Fruit fly (Drosophila melanogaster): ENCODE results near the gene KrT95D.

The KrT95D gene

dm6 chr3R:24031825-24032523 lies at the start of gene KrT95D, which contains the start of gene Mettl3:
Gene KrT95D (minus strand): TSS chr3R:24031827.
Gene Mettl3 (plus strand): TSS chr3R:24032157.
- no peak for TF ChIP-seq foxo (GFP tag; optimal IDR thresholded peaks at IDR 0.05)
- TF ChIP-seq ey (GFP tag; optimal IDR thresholded peaks at IDR 0.05) = peak; percentile 12
- no peak for TF ChIP-seq Abd-B (GFP tag; optimal IDR thresholded peaks at IDR 0.05)
- TF ChIP-seq fru (GFP tag; optimal IDR thresholded peaks at IDR 0.05) = peak; percentile 26
- peak; percentile 19 for TF ChIP-seq HLH106 (tag; optimal IDR thresholded peaks at IDR 0.05)
- TF ChIP-seq tai (GFP tag; optimal IDR thresholded peaks at IDR 0.05) = no peak
- TF ChIP-seq Hnf4 (GFP tag; optimal IDR thresholded peaks at IDR 0.05) = peak; percentile 55
- peak; percentile 26 for TF ChIP-seq h (GFP tag; optimal IDR thresholded peaks at IDR 0.05)
- TF ChIP-seq Dfd (GFP tag; optimal IDR thresholded peaks at IDR 0.05) = no peak
- TF ChIP-seq woc (GFP tag; optimal IDR thresholded peaks at IDR 0.05) = no peak
- TF ChIP-seq dsf (GFP tag; optimal IDR thresholded peaks at IDR 0.05; ENCODE audit: borderline replicate concordance) = peak; percentile 58
- no peak for TF ChIP-seq Sp1 (GFP tag; optimal IDR thresholded peaks at IDR 0.05)
- no peak for TF ChIP-seq CG32264 (GFP tag; optimal IDR thresholded peaks at IDR 0.05)
- no peak for TF ChIP-seq Rel (GFP tag; optimal IDR thresholded peaks at IDR 0.05)
- TF ChIP-seq Rel (tag; optimal IDR thresholded peaks at IDR 0.05) = peak; percentile 4
- no peak for TF ChIP-seq Hr78 (GFP tag; optimal IDR thresholded peaks at IDR 0.05)
- no peak for TF ChIP-seq rgr (GFP tag; optimal IDR thresholded peaks at IDR 0.05)
- peak; percentile 16 for TF ChIP-seq br (GFP tag; optimal IDR thresholded peaks at IDR 0.05)
- no peak for TF ChIP-seq OdsH (GFP tag; optimal IDR thresholded peaks at IDR 0.05)
- TF ChIP-seq Myc (optimal IDR thresholded peaks at IDR 0.05) = peak; percentile 16

- TF ChIP-seq h (GFP tag; optimal IDR thresholded peaks at IDR 0.05) (no peak), Dfd (GFP tag; optimal IDR thresholded peaks at IDR 0.05) (peak; percentile 94)
Observed at dm6 chr3R:24079613-24080012, 48.0 kb upstream of the KrT95D start.

DNA sequence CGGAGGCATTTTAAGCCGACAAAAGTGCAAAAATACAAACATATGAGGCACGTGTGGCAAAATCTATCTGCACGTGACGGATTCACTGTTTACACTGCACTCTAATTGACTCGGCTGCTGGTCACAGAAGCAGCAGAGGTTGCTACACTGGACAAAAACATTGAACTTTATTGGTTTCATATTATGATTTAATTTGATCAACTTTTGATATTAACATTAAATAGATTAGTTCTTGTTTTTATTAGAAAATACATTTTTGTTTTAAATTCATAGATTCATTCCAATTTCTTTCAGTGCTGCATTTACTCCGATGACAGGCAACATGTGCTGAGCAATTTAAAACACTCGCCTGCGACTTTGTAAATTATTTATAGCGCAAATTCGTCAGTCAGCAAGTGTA lies 47.5 kb upstream of the KrT95D start:
- no peak for TF ChIP-seq dsf (GFP tag; optimal IDR thresholded peaks at IDR 0.05; ENCODE audit: borderline replicate concordance)

dm6 chr3R:24073703-24074102 lies 42.1 kb upstream of the KrT95D start:
- TF ChIP-seq ey (GFP tag; optimal IDR thresholded peaks at IDR 0.05) (no peak), Hr78 (GFP tag; optimal IDR thresholded peaks at IDR 0.05) (no peak)

- TF ChIP-seq fru (GFP tag; optimal IDR thresholded peaks at IDR 0.05) = no peak
- no peak for TF ChIP-seq Hr83 (GFP tag; optimal IDR thresholded peaks at IDR 0.05; ENCODE audit: poor library complexity, severe bottlenecking)
- TF ChIP-seq Vsx2 (GFP tag; optimal IDR thresholded peaks at IDR 0.05; ENCODE audit: partially characterized antibody) = no peak
- TF ChIP-seq woc (GFP tag; optimal IDR thresholded peaks at IDR 0.05) = no peak
- no peak for TF ChIP-seq HLH106 (tag; optimal IDR thresholded peaks at IDR 0.05)
- TF ChIP-seq Jra (GFP tag; optimal IDR thresholded peaks at IDR 0.05) = no peak
- no peak for TF ChIP-seq Sp1 (GFP tag; optimal IDR thresholded peaks at IDR 0.05)
- TF ChIP-seq jim (GFP tag; optimal IDR thresholded peaks at IDR 0.05) = no peak
- TF ChIP-seq Mio (GFP tag; optimal IDR thresholded peaks at IDR 0.05) = no peak
- no peak for TF ChIP-seq Hr78 (GFP tag; optimal IDR thresholded peaks at IDR 0.05)
- TF ChIP-seq Dfd (GFP tag; optimal IDR thresholded peaks at IDR 0.05) = no peak
- TF ChIP-seq usp (GFP tag; optimal IDR thresholded peaks at IDR 0.05) = no peak
- TF ChIP-seq sage (GFP tag; optimal IDR thresholded peaks at IDR 0.05) = no peak
- TF ChIP-seq br (GFP tag; optimal IDR thresholded peaks at IDR 0.05) = no peak
Observed at dm6 chr3R:24069965-24070364, 38.3 kb upstream of the KrT95D start.

DNA sequence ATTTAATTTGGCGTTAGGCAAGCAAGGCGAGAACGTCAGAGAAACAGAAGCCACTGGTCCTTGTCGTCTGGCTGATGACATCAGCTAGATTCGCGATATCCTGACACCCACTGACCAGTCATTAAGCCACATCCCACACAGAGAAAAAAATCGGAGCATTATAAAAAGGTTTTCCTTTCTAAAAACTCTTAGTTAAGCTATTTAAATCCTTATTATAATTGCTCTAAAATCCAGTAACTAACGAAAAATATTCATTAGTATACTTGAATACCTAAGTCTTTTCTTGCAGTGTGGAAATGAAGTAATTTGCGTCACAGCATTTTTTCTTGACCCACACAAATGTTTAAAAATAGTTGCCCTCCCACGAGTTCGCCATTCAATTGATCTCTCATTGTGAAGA lies 37.2 kb upstream of the KrT95D start:
- no peak for TF ChIP-seq CrebA (GFP tag; optimal IDR thresholded peaks at IDR 0.05; ENCODE audit: borderline replicate concordance)
- no peak for TF ChIP-seq dmrt93B (GFP tag; optimal IDR thresholded peaks at IDR 0.05)
- no peak for TF ChIP-seq pan (optimal IDR thresholded peaks at IDR 0.05)
- no peak for TF ChIP-seq CG9705 (GFP tag; optimal IDR thresholded peaks at IDR 0.05)
- TF ChIP-seq ey (GFP tag; optimal IDR thresholded peaks at IDR 0.05) = no peak
- TF ChIP-seq Mio (GFP tag; optimal IDR thresholded peaks at IDR 0.05) = no peak
- no peak for TF ChIP-seq woc (GFP tag; optimal IDR thresholded peaks at IDR 0.05)
- no peak for TF ChIP-seq rgr (GFP tag; optimal IDR thresholded peaks at IDR 0.05)
- no peak for TF ChIP-seq Hr83 (GFP tag; optimal IDR thresholded peaks at IDR 0.05; ENCODE audit: poor library complexity, severe bottlenecking)
- TF ChIP-seq dsf (GFP tag; optimal IDR thresholded peaks at IDR 0.05; ENCODE audit: borderline replicate concordance) = no peak
- no peak for TF ChIP-seq Dfd (GFP tag; optimal IDR thresholded peaks at IDR 0.05)

All from whole organism, wandering third instar larva.